Fruit fly (Drosophila melanogaster) ovary, adult (tissue): Measurements from ENCODE around the gene CG14507.

Experiments
- CG17801 ChIP-seq: fragments of 200-800 bp; optimal IDR thresholded peaks from 2 replicates; lab custom pipeline; 2019; ENCODE audit warnings: missing biosample characterization, mild to moderate bottlenecking, missing genetic modification characterization, moderate library complexity; ENCODE audit not compliant: partially characterized antibody

The CG14507 gene

dm6 chr3R:29253874-29254273 lies 26.3 kb upstream of the CG14507 start:
- TF ChIP-seq CG17801 (GFP tag; lab: Kevin White, UChicago) = no peak

DNA sequence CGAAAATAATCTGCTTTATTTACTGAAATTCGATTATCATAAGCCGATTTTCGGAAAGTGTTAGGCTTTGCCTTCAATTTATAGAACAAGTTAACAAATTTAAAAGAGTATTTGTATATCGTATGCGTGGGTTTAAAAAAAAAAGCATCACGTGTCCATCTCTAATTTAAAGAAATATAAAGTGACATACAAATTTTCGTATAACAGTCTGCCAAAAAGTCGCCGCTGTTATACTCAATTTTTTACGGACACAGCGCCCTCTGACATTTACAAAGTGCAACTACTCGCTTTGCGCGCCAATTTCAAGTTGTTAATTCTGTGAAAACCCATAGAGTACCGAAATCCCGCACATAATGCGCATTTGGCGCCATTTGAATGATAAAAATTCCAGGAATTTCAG lies 23.9 kb upstream of the CG14507 start:
- TF ChIP-seq CG17801 (GFP tag; lab: Kevin White, UChicago) = no peak

DNA sequence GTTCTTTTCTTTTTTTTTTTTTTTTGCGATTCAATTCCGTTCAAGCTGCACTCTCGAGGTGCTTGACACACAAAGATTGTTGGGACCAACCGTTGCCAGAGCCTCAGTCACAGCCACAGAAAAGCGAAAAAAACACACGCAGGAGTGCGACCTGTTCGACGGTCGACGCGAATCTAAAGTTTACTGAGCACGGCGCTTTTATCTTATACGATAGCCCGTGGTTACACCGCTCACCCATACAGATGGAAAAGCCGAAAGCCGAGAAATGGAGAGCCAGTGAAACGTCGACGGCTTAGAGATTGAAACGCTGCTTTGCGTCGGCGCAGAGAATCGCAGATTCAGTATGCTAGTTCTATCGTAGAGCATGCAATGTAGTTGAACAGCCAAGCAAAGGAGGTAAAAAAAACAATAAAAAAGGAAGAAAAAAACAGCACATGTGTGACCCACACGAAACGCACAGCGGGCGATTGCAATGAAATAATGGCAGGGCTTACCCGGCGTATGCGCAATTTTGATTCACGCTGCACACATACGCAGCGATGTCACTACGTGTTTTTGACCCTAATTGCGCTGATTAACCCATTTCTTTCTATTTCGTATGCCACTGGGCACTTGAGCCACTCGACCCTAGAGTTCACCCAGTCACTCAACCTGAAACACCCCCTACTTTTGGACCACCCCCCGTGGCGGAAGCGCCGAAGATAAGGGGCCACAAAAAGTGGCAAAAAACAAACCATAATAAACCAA lies 22.9 kb upstream of the CG14507 start, which contains the start of gene SP1029:
TSS of gene SP1029 (minus strand) at position 180 of the 747 bp plus-strand sequence.
- TF ChIP-seq CG17801 (GFP tag; lab: Kevin White, UChicago) = no peak

DNA sequence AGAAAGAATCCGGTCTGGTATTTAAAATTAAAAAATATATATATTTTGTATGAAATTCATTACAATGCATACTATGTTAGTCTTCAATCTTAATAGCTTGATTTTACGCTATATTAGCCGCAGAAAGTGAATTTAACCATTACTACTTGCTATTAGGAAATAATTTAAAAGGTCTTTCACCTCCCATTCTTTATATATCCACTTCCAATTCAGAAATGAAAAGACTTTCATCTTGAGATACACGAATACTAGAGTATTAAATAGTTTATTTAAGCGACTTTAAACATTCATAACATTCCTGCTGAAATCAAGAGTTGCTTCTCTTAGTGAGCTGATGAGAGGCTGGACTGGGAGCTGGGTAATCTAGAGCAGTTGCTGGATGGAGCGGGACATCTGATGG lies 17.2 kb upstream of the CG14507 start, which contains the start of gene CG31445:
TSS of gene CG31445 (minus strand) at position 101 of the 400 bp plus-strand sequence.
- TF ChIP-seq CG17801 (GFP tag; lab: Kevin White, UChicago) = no peak

DNA sequence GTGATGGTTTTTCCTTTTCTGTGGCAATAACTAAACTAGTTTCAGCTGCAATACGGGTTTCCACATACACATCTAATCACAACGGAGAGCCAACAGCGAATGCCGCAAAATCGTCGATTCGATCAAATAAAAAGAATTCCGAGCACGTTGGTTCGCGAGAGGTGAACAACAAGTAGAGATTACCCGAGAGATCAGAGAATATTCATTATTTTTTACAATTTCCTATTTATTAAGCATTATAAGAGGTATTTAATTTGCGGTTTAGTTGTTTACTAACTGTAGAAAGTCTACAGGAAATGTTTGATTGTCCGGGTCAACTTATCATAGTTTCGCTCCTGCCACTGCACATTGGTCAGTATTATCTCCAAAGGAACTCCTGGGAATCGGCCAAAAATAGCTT lies 11.1 kb upstream of the CG14507 start, which contains the start of gene CG11951:
TSS of gene CG11951 (minus strand) at position 101 of the 400 bp plus-strand sequence.
- no peak for TF ChIP-seq CG17801 (GFP tag; lab: Kevin White, UChicago)

dm6 chr3R:29230552-29231102 lies 3.1 kb upstream of the CG14507 start:
- TF ChIP-seq CG17801 (GFP tag; lab: Kevin White, UChicago) = no peak

DNA sequence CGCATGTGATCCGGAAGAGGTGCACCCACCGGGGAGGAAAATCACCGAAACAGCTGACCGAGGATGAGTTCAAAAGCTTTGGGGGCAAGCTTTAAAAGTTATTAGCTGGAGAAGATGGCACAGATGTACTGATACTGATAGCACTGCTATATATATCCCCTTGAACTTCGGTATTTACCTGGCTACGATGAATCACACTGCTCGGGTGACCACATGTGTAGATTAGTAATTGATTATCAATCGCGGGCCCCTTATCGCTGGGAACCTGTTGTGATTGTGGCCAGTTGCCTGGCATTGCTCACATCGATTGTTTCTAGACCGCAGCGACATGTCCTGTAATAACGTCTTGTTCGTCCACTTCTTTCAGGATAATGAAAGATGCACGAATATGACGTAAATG lies 2.4 kb upstream of the CG14507 start:
- TF ChIP-seq CG17801 (GFP tag; lab: Kevin White, UChicago) = no peak

DNA sequence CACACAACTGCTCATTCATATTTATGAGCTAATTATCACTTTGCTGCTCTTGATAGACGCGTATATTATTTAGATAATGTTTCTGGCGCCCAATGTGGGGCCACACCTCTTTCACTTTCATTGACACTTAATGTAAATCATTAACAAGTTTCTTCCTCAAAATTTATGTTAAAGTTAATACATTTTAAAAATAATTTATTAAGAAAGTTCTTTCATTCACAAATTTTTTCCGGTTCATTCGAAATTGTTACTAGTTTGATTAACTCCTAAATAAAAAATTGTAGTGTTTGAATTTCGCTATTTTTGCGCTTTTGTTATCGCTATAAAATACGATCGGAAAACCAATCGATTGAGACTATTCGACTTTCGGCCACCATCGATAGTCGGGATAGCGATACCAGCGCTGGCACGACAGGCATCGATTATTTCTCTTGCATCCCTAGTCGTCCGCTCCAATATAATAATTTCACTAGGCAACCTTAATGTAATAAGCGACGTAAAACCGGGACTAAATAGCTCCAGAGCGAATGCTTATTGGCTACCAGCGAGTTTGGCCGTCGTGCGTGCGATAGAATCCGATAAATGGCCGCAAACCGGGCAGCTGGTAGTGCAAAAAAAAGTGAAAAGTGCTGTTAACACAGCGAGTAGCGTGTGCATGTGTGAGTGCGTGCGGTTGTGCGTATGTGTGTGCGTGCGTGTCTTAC lies 1.4 kb upstream of the CG14507 start, which contains the start of gene Usp1:
TSS of gene Usp1 (plus strand) at position 417 of the 704 bp plus-strand sequence.
- TF ChIP-seq CG17801 (GFP tag; lab: Kevin White, UChicago) = peak; percentile 40

DNA sequence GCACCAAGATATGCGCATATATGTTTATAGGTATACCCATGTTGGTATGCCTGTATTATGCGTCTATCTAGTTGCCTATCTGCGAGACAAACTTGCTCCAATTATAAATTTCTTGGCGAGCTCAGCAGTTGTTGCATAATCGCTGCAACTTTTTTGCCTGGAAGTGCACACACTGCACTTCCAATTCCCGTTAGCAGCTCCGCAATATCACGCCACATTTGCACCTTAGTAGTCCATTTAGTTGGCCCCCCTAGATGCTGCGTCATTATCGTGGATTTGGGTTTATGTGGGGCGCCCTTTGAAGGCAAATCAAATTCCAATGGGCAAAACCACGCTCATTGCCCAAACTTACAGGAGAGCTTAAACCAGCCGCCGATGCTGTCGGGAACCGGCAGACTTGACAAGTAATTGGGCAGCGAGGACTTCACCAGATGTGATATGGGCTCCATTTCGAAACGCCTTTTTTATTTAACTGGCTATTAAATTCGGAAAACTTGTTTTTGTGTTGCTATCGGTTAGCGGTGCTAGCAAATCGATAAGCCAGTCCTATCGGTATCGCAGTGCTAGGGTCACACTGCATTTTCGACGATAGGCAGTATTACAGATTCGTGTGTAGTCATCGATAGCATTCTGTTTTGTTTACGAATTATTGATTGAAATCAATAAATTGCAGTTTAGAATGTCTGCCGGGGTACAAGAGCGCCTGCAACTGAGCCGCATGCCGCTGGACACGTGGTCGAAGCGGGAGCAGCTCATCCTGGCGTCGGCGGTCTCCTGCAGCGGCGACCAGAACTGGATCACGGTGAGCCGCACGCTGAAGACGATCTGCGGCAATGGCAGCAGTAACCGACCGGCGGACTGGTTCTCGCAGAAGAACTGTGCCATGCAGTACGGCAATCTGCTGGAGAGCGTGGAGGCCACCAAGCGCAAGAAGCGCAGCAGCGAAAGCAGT lies 4.4 kb downstream of the CG14507 start, which contains the start of the genes Cisd2 and Brd8:
TSS of gene Cisd2 (minus strand) at position 538 of the 952 bp plus-strand sequence.
TSS of gene Brd8 (plus strand) at position 595 of the 952 bp plus-strand sequence.
- TF ChIP-seq CG17801 (GFP tag; lab: Kevin White, UChicago) = peak; percentile 64

DNA sequence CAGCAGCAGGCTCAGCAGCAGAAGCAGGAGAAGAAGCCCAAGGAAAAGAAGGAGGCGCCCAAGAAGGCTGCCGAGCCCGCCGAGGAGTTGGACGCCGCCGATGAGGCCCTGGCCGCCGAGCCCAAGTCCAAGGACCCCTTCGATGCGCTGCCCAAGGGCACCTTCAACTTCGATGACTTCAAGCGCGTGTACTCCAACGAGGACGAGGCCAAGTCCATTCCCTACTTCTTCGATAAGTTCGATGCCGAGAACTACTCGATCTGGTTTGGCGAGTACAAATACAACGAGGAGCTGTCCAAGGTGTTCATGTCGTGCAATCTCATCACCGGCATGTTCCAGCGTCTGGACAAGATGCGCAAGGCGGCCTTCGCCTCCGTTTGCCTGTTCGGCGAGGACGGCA lies 6.4 kb downstream of the CG14507 start:
- TF ChIP-seq CG17801 (GFP tag; lab: Kevin White, UChicago) = no peak

dm6 chr3R:29220585-29220984 lies 6.9 kb downstream of the CG14507 start:
- no peak for TF ChIP-seq CG17801 (GFP tag; lab: Kevin White, UChicago)

DNA sequence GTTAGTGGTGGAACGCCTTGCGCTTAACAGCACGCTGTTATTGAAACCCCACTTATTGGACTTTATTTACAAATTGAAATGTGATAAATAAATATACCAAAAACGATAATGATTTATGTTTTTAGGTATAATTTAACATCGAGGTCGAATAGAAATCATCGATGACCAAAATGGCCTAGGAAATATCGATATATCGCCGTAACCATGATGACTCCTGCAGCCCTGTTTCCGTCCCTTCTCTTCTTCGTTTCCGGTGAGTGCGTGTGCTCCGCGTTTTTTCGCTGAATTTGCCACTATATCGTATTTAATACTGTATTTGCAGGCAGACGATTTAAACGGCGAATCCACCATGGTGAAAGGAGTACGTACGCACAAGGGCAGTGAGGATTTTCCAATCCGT lies 7.6 kb downstream of the CG14507 start, which contains the start of gene eEF1gamma:
TSS of gene eEF1gamma (plus strand) at position 225 of the 400 bp plus-strand sequence.
- peak; percentile 94 for TF ChIP-seq CG17801 (GFP tag; lab: Kevin White, UChicago)

dm6 chr3R:29218001-29218400 lies 9.5 kb downstream of the CG14507 start:
- no peak for TF ChIP-seq CG17801 (GFP tag; lab: Kevin White, UChicago)

- no peak for TF ChIP-seq CG17801 (GFP tag; lab: Kevin White, UChicago)
Observed at dm6 chr3R:29217309-29217708, 10.2 kb downstream of the CG14507 start.
